Worm (Caenorhabditis elegans): ENCODE results near the gene mob-2.
A peak's percentile ranks its signal among the peaks of the same experiment; 100 is the strongest.

The mob-2 gene

DNA sequence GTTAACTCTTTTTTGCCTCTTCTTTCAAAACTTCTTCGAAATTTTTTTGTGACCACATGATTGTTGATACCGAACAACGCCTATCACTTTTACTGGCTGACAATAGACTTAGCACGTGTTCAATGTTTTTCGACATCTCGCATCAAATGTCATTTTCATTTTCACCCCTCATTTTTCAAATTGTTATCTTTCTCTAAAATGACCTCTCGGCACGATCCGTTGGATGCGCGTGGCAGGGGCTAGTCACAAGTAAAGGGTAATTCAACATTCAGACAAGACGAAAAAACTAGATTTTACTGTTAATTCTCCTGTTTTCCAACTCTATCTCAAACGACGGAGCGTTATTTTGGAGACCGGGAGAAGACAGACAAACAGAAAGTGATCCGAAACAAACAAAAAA, 56.4 kb downstream of the mob-2 start, which contains the start of gene F17H10.2 (continued):
- TF ChIP-seq ama-1 (optimal IDR thresholded peaks at IDR 0.05) (no peak), Y105C5A.15 (GFP tag; IDR thresholded peaks at IDR 0.05) (no peak), vab-7 (GFP tag; IDR thresholded peaks at IDR 0.05) (no peak), daf-19 (GFP tag; conservative IDR thresholded peaks at IDR 0.05) (no peak), zip-2 (tag; optimal IDR thresholded peaks at IDR 0.05) (no peak), gei-8 (GFP tag; optimal IDR thresholded peaks at IDR 0.05) (no peak), F49E8.2 (tag; optimal IDR thresholded peaks at IDR 0.05; ENCODE audit: borderline replicate concordance) (no peak), ceh-44 (GFP tag; IDR thresholded peaks at IDR 0.05) (no peak), lin-29 (GFP tag; IDR thresholded peaks at IDR 0.05) (no peak), Y5F2A.4 (GFP tag; optimal IDR thresholded peaks at IDR 0.05) (no peak), nhr-10 (tag; optimal IDR thresholded peaks at IDR 0.05) (no peak), snpc-1.2 (GFP tag; IDR thresholded peaks at IDR 0.05) (no peak), zip-11 (GFP tag; IDR thresholded peaks at IDR 0.05) (no peak), zfp-3 (GFP tag; conservative IDR thresholded peaks at IDR 0.05) (no peak), hmg-1.1 (GFP tag; IDR thresholded peaks at IDR 0.05) (no peak), unc-130 (GFP tag; optimal IDR thresholded peaks at IDR 0.05) (no peak), unc-62 (GFP tag; optimal IDR thresholded peaks at IDR 0.05 in 1 of 2) (peak in 1 of 2 experiments; percentile 87), unc-62 (tag; optimal IDR thresholded peaks at IDR 0.05) (no peak), T20F7.1 (GFP tag; optimal IDR thresholded peaks at IDR 0.05) (no peak), Y75B8A.6 (GFP tag; IDR thresholded peaks at IDR 0.05) (no peak), nhr-6 (tag; optimal IDR thresholded peaks at IDR 0.05) (no peak), Y48G9A.11 (GFP tag; IDR thresholded peaks at IDR 0.05) (no peak), ZK546.5 (tag; optimal IDR thresholded peaks at IDR 0.05) (no peak), nhr-237 (tag; optimal IDR thresholded peaks at IDR 0.05) (no peak), skn-1 (tag; optimal IDR thresholded peaks at IDR 0.05) (no peak), mxl-3 (GFP tag; optimal IDR thresholded peaks at IDR 0.05) (peak; percentile 78), fos-1 (tag; optimal IDR thresholded peaks at IDR 0.05) (no peak), aha-1 (tag) (peak; percentile 95), D1046.2 (GFP tag; IDR thresholded peaks at IDR 0.05) (no peak), R02D3.7 (tag; optimal IDR thresholded peaks at IDR 0.05) (no peak), madf-9 (GFP tag; conservative IDR thresholded peaks at IDR 0.05) (no peak), pha-4 (GFP tag; IDR thresholded peaks at IDR 0.05) (no peak), pha-4 (tag; optimal IDR thresholded peaks at IDR 0.05) (no peak), nhr-102 (tag; optimal IDR thresholded peaks at IDR 0.05) (no peak), mes-2 (tag; optimal IDR thresholded peaks at IDR 0.05; ENCODE audit: poor library complexity, severe bottlenecking) (no peak), egl-43 (GFP tag; IDR thresholded peaks at IDR 0.05) (no peak), ZK337.2 (GFP tag; IDR thresholded peaks at IDR 0.05) (no peak), T26A8.4 (GFP tag; IDR thresholded peaks at IDR 0.05) (no peak), ctbp-1 (GFP tag; IDR thresholded peaks at IDR 0.05) (no peak), jun-1 (tag; optimal IDR thresholded peaks at IDR 0.05) (no peak), egl-27 (tag; optimal IDR thresholded peaks at IDR 0.05) (no peak), spr-1 (tag; optimal IDR thresholded peaks at IDR 0.05) (no peak), fkh-10 (GFP tag; optimal IDR thresholded peaks at IDR 0.05) (no peak), mep-1 (tag; optimal IDR thresholded peaks at IDR 0.05) (peak; percentile 32), cey-2 (tag; optimal IDR thresholded peaks at IDR 0.05; ENCODE audit: borderline replicate concordance, insufficient read depth) (no peak), dmd-6 (GFP tag; IDR thresholded peaks at IDR 0.05) (peak; percentile 36), ceh-32 (tag; optimal IDR thresholded peaks at IDR 0.05; ENCODE audit: poor library complexity) (no peak), snpc-4 (tag; optimal IDR thresholded peaks at IDR 0.05) (no peak), dmd-9 (GFP tag; IDR thresholded peaks at IDR 0.05) (no peak), F37D6.2 (tag; optimal IDR thresholded peaks at IDR 0.05) (no peak), ztf-11 (tag; optimal IDR thresholded peaks at IDR 0.05) (no peak), set-16 (GFP tag; IDR thresholded peaks at IDR 0.05) (no peak), nhr-28 (tag; optimal IDR thresholded peaks at IDR 0.05) (peak; percentile 48), nhr-48 (tag; optimal IDR thresholded peaks at IDR 0.05) (no peak)

Measured in whole organism, L4 larva.